Worm (Caenorhabditis elegans): ENCODE measurements around the gene elof-1.

Gene elof-1

ce11 chrII:14361719-14362118 lies 12.2 kb downstream of the elof-1 start, which contains the start of gene tebp-1:
Gene tebp-1 (plus strand): TSS chrII:14362019.
- TF ChIP-seq Y75B8A.6 (GFP tag; IDR thresholded peaks at IDR 0.05) (no peak), unc-130 (GFP tag; optimal IDR thresholded peaks at IDR 0.05) (no peak), lin-39 (tag; optimal IDR thresholded peaks at IDR 0.05) (no peak), ceh-28 (tag; optimal IDR thresholded peaks at IDR 0.05) (no peak), lim-7 (GFP tag; IDR thresholded peaks at IDR 0.05) (no peak), T26A8.4 (GFP tag; IDR thresholded peaks at IDR 0.05) (no peak), nhr-42 (GFP tag; IDR thresholded peaks at IDR 0.05) (no peak), lin-29 (GFP tag; IDR thresholded peaks at IDR 0.05) (no peak), hlh-11 (tag; optimal IDR thresholded peaks at IDR 0.05) (no peak), unc-39 (tag; optimal IDR thresholded peaks at IDR 0.05) (no peak), ceh-20 (GFP tag; IDR thresholded peaks at IDR 0.05) (no peak), nhr-10 (tag; optimal IDR thresholded peaks at IDR 0.05) (no peak), lin-13 (GFP tag; optimal IDR thresholded peaks at IDR 0.05) (no peak), hmg-1.1 (GFP tag; IDR thresholded peaks at IDR 0.05) (no peak), zfp-3 (GFP tag; conservative IDR thresholded peaks at IDR 0.05) (no peak)

DNA sequence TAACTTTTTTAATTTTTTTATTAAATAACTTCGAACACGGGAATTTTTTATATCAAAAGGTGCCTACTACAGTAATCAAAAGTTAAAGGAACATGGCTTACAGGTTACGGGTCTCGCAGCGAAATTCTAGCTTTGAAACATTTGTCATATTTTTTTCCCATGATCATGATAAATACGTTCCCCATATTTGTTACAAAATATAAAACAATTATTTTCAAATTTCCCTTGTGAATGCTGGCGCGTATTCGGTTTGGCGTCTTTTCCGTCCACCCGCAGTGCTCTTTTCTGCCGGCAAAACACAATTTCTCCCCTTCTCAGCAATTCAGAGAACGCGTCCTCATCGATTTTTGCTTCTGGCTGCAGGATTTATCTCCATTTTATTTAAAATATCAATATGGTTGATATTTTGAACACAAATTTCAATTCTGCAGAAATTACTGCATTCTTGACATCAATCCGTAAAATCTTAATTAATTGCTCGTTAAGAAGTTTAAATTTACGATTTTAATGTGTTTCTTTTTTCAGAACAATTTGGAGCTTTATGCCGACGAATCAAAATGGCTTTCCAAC lies 15.7 kb downstream of the elof-1 start, which contains the start of gene imb-2:
Gene imb-2 (plus strand): TSS at position 520 of the 570 bp plus-strand sequence.
- no peak for TF ChIP-seq duxl-1 (tag; optimal IDR thresholded peaks at IDR 0.05; ENCODE audit: poor library complexity)
- TF ChIP-seq ctbp-1 (GFP tag; IDR thresholded peaks at IDR 0.05): no peak
- TF ChIP-seq dmd-6 (GFP tag; IDR thresholded peaks at IDR 0.05): 0 out of 2 replicates have a peak, but pooled peaks have one; percentile 16
- peak; percentile 57 for TF ChIP-seq rbr-2 (tag; optimal IDR thresholded peaks at IDR 0.05)
- TF ChIP-seq tra-1 (GFP tag; IDR thresholded peaks at IDR 0.05): no peak
- peak; percentile 70 for TF ChIP-seq mes-2 (tag; optimal IDR thresholded peaks at IDR 0.05; ENCODE audit: poor library complexity, severe bottlenecking)
- TF ChIP-seq dve-1 (tag; optimal IDR thresholded peaks at IDR 0.05; ENCODE audit: insufficient read depth): peak; percentile 45
- TF ChIP-seq nhr-77 (tag; optimal IDR thresholded peaks at IDR 0.05): peak; percentile 85
- TF ChIP-seq aha-1 (tag): peak; percentile 83
- TF ChIP-seq fkh-10 (GFP tag; optimal IDR thresholded peaks at IDR 0.05): peak; percentile 67
- no peak for TF ChIP-seq snpc-4 (tag; optimal IDR thresholded peaks at IDR 0.05)
- peak; percentile 13 for TF ChIP-seq mxl-3 (GFP tag; optimal IDR thresholded peaks at IDR 0.05)
- TF ChIP-seq mep-1 (tag; optimal IDR thresholded peaks at IDR 0.05): peak; percentile 76
- peak; percentile 38; the same call in 1 of the 2 replicates for TF ChIP-seq vab-7 (GFP tag; IDR thresholded peaks at IDR 0.05)
- peak; percentile 2 for TF ChIP-seq unc-130 (GFP tag; optimal IDR thresholded peaks at IDR 0.05)
- TF ChIP-seq nhr-28 (tag; optimal IDR thresholded peaks at IDR 0.05): peak; percentile 13
- peak in 1 of 2 experiments; percentile 16 for TF ChIP-seq mdl-1 (tag; optimal IDR thresholded peaks at IDR 0.05)
- TF ChIP-seq pha-4 (GFP tag; IDR thresholded peaks at IDR 0.05): no peak
- no peak for TF ChIP-seq pha-4 (tag; optimal IDR thresholded peaks at IDR 0.05)
- TF ChIP-seq nhr-42 (GFP tag; IDR thresholded peaks at IDR 0.05): peak; percentile 20; the same call in 1 of the 2 replicates
- TF ChIP-seq lsy-2 (tag; optimal IDR thresholded peaks at IDR 0.05): peak in 1 of 2 experiments; percentile 91
- peak; percentile 61 for TF ChIP-seq lin-38 (GFP tag; IDR thresholded peaks at IDR 0.05)
- peak; percentile 28 for TF ChIP-seq F49E8.2 (tag; optimal IDR thresholded peaks at IDR 0.05; ENCODE audit: borderline replicate concordance)
- peak in 1 of 2 experiments; percentile 64 for TF ChIP-seq hif-1 (tag; optimal IDR thresholded peaks at IDR 0.05)
- TF ChIP-seq ztf-7 (tag; optimal IDR thresholded peaks at IDR 0.05): no peak
- peak; percentile 66 for TF ChIP-seq hlh-30 (tag; optimal IDR thresholded peaks at IDR 0.05; ENCODE audit: insufficient read depth)
- TF ChIP-seq unc-62 (GFP tag; optimal IDR thresholded peaks at IDR 0.05 in 1 of 2): peak in 1 of 2 experiments; percentile 84
- no peak for TF ChIP-seq unc-62 (tag; optimal IDR thresholded peaks at IDR 0.05)
- TF ChIP-seq hmg-1.1 (GFP tag; IDR thresholded peaks at IDR 0.05): 0 out of 2 replicates have a peak, but pooled peaks have one; percentile 43
- peak; percentile 78 for TF ChIP-seq dpl-1 (GFP tag; optimal IDR thresholded peaks at IDR 0.05)
- peak; percentile 26 for TF ChIP-seq hlh-11 (tag; optimal IDR thresholded peaks at IDR 0.05)
- peak; percentile 25 for TF ChIP-seq F37D6.2 (tag; optimal IDR thresholded peaks at IDR 0.05)
- TF ChIP-seq daf-16 (GFP tag; optimal IDR thresholded peaks at IDR 0.05): no peak
- TF ChIP-seq daf-16 (tag; optimal IDR thresholded peaks at IDR 0.05): peak; percentile 48
- peak; percentile 50 for TF ChIP-seq nhr-6 (tag; optimal IDR thresholded peaks at IDR 0.05)
- peak; percentile 12 for TF ChIP-seq nhr-11 (tag; optimal IDR thresholded peaks at IDR 0.05)
- no peak for TF ChIP-seq egl-27 (tag; optimal IDR thresholded peaks at IDR 0.05)

All from whole organism, L4 larva.